Worm (Caenorhabditis elegans): ENCODE measurements around the gene srg-5.

- no peak for TF ChIP-seq elt-3 (tag; optimal IDR thresholded peaks at IDR 0.05)
- no peak for TF ChIP-seq snpc-4 (tag; optimal IDR thresholded peaks at IDR 0.05)
- TF ChIP-seq unc-62 (GFP tag; optimal IDR thresholded peaks at IDR 0.05): no peak
- TF ChIP-seq lin-32 (GFP tag; optimal IDR thresholded peaks at IDR 0.05): no peak
- TF ChIP-seq unc-39 (tag; optimal IDR thresholded peaks at IDR 0.05): no peak
- TF ChIP-seq nhr-12 (tag; optimal IDR thresholded peaks at IDR 0.05): no peak
- no peak for TF ChIP-seq elt-1 (tag; optimal IDR thresholded peaks at IDR 0.05; ENCODE audit: borderline replicate concordance, insufficient read depth)
- no peak for TF ChIP-seq nhr-76 (tag; optimal IDR thresholded peaks at IDR 0.05)
- TF ChIP-seq lin-13 (tag; optimal IDR thresholded peaks at IDR 0.05): no peak
These were observed 1.6 kb upstream of the srg-5 start, which contains the start of gene srg-6 for ce11 chrIII:6265911-6266310.

All from whole organism, mixed stage, embryonic.